Worm (Caenorhabditis elegans): ENCODE data around the gene F01D5.3.
A peak's percentile ranks its signal among the peaks of the same experiment; 100 is the strongest.

F01D5.3 gene

ce11 chrII:13976161-13976560, 23.8 kb downstream of the F01D5.3 start, which contains the start of gene Y39G8B.2 (continued):
- TF ChIP-seq K02D7.2 (tag; optimal IDR thresholded peaks at IDR 0.05) (no peak), C08G9.2 (tag; optimal IDR thresholded peaks at IDR 0.05) (peak; percentile 48), ceh-9 (tag; optimal IDR thresholded peaks at IDR 0.05) (no peak), madf-2 (tag; optimal IDR thresholded peaks at IDR 0.05) (peak; percentile 41), ceh-34 (tag; optimal IDR thresholded peaks at IDR 0.05) (peak; percentile 76), ceh-31 (tag; optimal IDR thresholded peaks at IDR 0.05) (peak; percentile 72), hlh-13 (GFP tag; optimal IDR thresholded peaks at IDR 0.05) (no peak), Y22D7AL.16 (tag; optimal IDR thresholded peaks at IDR 0.05) (no peak), elt-4 (tag; optimal IDR thresholded peaks at IDR 0.05) (no peak), ref-2 (tag; optimal IDR thresholded peaks at IDR 0.05) (peak; percentile 82), che-1 (tag; optimal IDR thresholded peaks at IDR 0.05) (no peak), ahr-1 (tag; optimal IDR thresholded peaks at IDR 0.05) (no peak), pha-2 (tag; optimal IDR thresholded peaks at IDR 0.05) (no peak), fkh-10 (GFP tag; optimal IDR thresholded peaks at IDR 0.05) (no peak), C38D4.7 (GFP tag; optimal IDR thresholded peaks at IDR 0.05) (no peak), dve-1 (tag; optimal IDR thresholded peaks at IDR 0.05) (peak; percentile 59), ceh-45 (GFP tag; IDR thresholded peaks at IDR 0.05) (no peak), unc-42 (tag; optimal IDR thresholded peaks at IDR 0.05) (peak; percentile 57), ceh-30 (tag; optimal IDR thresholded peaks at IDR 0.05) (peak; percentile 1), ceh-48 (tag; optimal IDR thresholded peaks at IDR 0.05) (peak; percentile 26), hlh-8 (tag; optimal IDR thresholded peaks at IDR 0.05) (no peak), ceh-2 (tag; optimal IDR thresholded peaks at IDR 0.05) (no peak), ttx-3 (tag; optimal IDR thresholded peaks at IDR 0.05) (no peak), ets-4 (tag; optimal IDR thresholded peaks at IDR 0.05) (no peak), zip-5 (tag; optimal IDR thresholded peaks at IDR 0.05) (no peak), lim-6 (tag; optimal IDR thresholded peaks at IDR 0.05) (no peak), ama-1 (optimal IDR thresholded peaks at IDR 0.05) (no peak), sdc-2 (tag; optimal IDR thresholded peaks at IDR 0.05) (peak; percentile 9), pha-4 (tag; optimal IDR thresholded peaks at IDR 0.05) (no peak), elt-2 (tag; optimal IDR thresholded peaks at IDR 0.05) (peak; percentile 59), tbx-7 (tag; optimal IDR thresholded peaks at IDR 0.05) (no peak), ceh-6 (GFP tag; optimal IDR thresholded peaks at IDR 0.05) (peak; percentile 34), K09A11.1 (tag; optimal IDR thresholded peaks at IDR 0.05; ENCODE audit: insufficient read depth) (peak; percentile 33), fkh-6 (tag; optimal IDR thresholded peaks at IDR 0.05) (no peak), npax-4 (tag; optimal IDR thresholded peaks at IDR 0.05) (no peak), unc-55 (GFP tag; optimal IDR thresholded peaks at IDR 0.05) (no peak), T23F11.4 (GFP tag; optimal IDR thresholded peaks at IDR 0.05) (no peak), ztf-16 (tag; optimal IDR thresholded peaks at IDR 0.05) (peak; percentile 56), pat-9 (tag; optimal IDR thresholded peaks at IDR 0.05) (peak; percentile 8), F13H6.1 (tag; optimal IDR thresholded peaks at IDR 0.05) (no peak), syd-9 (tag; optimal IDR thresholded peaks at IDR 0.05) (peak; percentile 52)

ce11 chrII:13974136-13974535, 25.8 kb downstream of the F01D5.3 start:
- no peak for TF ChIP-seq C08G9.2 (tag; optimal IDR thresholded peaks at IDR 0.05)
- no peak for TF ChIP-seq sox-2 (GFP tag; IDR thresholded peaks at IDR 0.05)
- no peak for TF ChIP-seq K09A11.1 (tag; optimal IDR thresholded peaks at IDR 0.05; ENCODE audit: insufficient read depth)
- no peak for TF ChIP-seq dmd-4 (tag; optimal IDR thresholded peaks at IDR 0.05; ENCODE audit: borderline replicate concordance)
- peak; percentile 45 for TF ChIP-seq dve-1 (tag; optimal IDR thresholded peaks at IDR 0.05)

Measured in whole organism, late embryonic.